Worm (Caenorhabditis elegans) whole organism, young adult: Measurements from ENCODE around the gene C13A2.1.

ENCODE experiments used
- B0019.2 ChIP-seq: fragments of 200-800 bp; sonication (Bioruptor generic); conservative IDR thresholded peaks from 2 replicates; pipeline ENCODE4 v1.3.6; 2022; ENCODE audit warnings: missing genetic modification reagents, missing genetic modification characterization, missing compliant biosample characterization
- B0035.1 ChIP-seq: sonication (generic microtip); optimal IDR thresholded peaks from 2 replicates; lab custom pipeline; 2016; ENCODE audit warnings: missing genetic modification characterization, mild to moderate bottlenecking, missing compliant biosample characterization, missing genotype, missing genetic modification reagents
- F55B11.4 ChIP-seq: sonication (generic microtip); optimal IDR thresholded peaks from 2 replicates; lab custom pipeline; 2016; ENCODE audit warnings: missing compliant biosample characterization, missing genetic modification characterization, borderline replicate concordance; ENCODE audit not compliant: insufficient read depth
- F57A8.1 ChIP-seq: fragments of 200-800 bp; sonication (Bioruptor generic); optimal IDR thresholded peaks from 2 replicates; lab custom pipeline; 2018; ENCODE audit warnings: mild to moderate bottlenecking, missing genetic modification characterization, moderate library complexity, missing compliant biosample characterization
- F57C9.4 ChIP-seq: sonication (generic microtip); optimal IDR thresholded peaks from 2 replicates; lab custom pipeline; 2017; ENCODE audit warnings: mild to moderate bottlenecking, missing genetic modification characterization, missing compliant biosample characterization
- Y56A3A.18 ChIP-seq: fragments of 200-800 bp; sonication (Bioruptor generic); IDR thresholded peaks from 2 replicates; pipeline ENCODE4 v1.3.6; 2022; ENCODE audit warnings: missing genetic modification reagents, missing genetic modification characterization, missing compliant biosample characterization
- Y67H2A.10 ChIP-seq: fragments of 200-800 bp; sonication (Bioruptor generic); conservative IDR thresholded peaks from 2 replicates; pipeline ENCODE4 v1.3.6; 2022; ENCODE audit warnings: missing genetic modification reagents, missing genetic modification characterization, missing compliant biosample characterization
- akir-1 ChIP-seq: fragments of 200-800 bp; sonication (Bioruptor generic); optimal IDR thresholded peaks from 2 replicates; lab custom pipeline; 2018; ENCODE audit warnings: mild to moderate bottlenecking, missing genetic modification characterization, moderate library complexity, missing compliant biosample characterization
- atf-7 ChIP-seq: sonication (generic microtip); optimal IDR thresholded peaks from 2 replicates; lab custom pipeline; 2017; ENCODE audit warnings: mild to moderate bottlenecking, missing genetic modification characterization, missing compliant biosample characterization
- bed-2 ChIP-seq: fragments of 200-800 bp; sonication (Bioruptor generic); IDR thresholded peaks from 2 replicates; pipeline ENCODE4 v1.3.6; 2022; ENCODE audit warnings: missing genetic modification reagents, missing genetic modification characterization, missing compliant biosample characterization
- ceh-27 ChIP-seq: fragments of 200-800 bp; sonication (Bioruptor generic); optimal IDR thresholded peaks from 2 replicates; lab custom pipeline; 2018; ENCODE audit warnings: mild to moderate bottlenecking, missing genetic modification characterization, moderate library complexity, missing compliant biosample characterization
- ceh-40 ChIP-seq: fragments of 200-800 bp; sonication (Bioruptor generic); IDR thresholded peaks from 2 replicates; pipeline ENCODE4 v1.3.6; 2022; ENCODE audit warnings: missing genetic modification characterization, missing compliant biosample characterization
- ceh-58 ChIP-seq: fragments of 200-800 bp; sonication (Bioruptor generic); IDR thresholded peaks from 2 replicates; pipeline ENCODE4 v1.3.6; 2022; ENCODE audit warnings: missing genetic modification characterization, missing compliant biosample characterization
- ceh-91 ChIP-seq: fragments of 200-800 bp; sonication (Bioruptor generic); IDR thresholded peaks from 2 replicates; pipeline ENCODE4 v1.3.6; 2022; ENCODE audit warnings: missing genetic modification reagents, missing genetic modification characterization, missing compliant biosample characterization
- dox-1 ChIP-seq: fragments of 200-800 bp; sonication (Bioruptor generic); IDR thresholded peaks from 2 replicates; pipeline ENCODE4 v1.3.6; 2022; ENCODE audit warnings: missing genetic modification reagents, missing genetic modification characterization, missing compliant biosample characterization
- dpff-1 ChIP-seq: sonication (generic microtip); optimal IDR thresholded peaks from 2 replicates; lab custom pipeline; 2017; ENCODE audit warnings: mild to moderate bottlenecking, missing genetic modification characterization, missing compliant biosample characterization
- dpl-1 ChIP-seq: fragments of 150-350 bp; optimal IDR thresholded peaks from 2 replicates; lab custom pipeline; 2014; ENCODE audit warnings: missing biosample characterization, missing genetic modification reagents, missing genetic modification characterization
- efl-1 ChIP-seq: fragments of 150-350 bp; optimal IDR thresholded peaks from 2 replicates; lab custom pipeline; 2014; ENCODE audit warnings: missing biosample characterization, missing genetic modification reagents, missing genetic modification characterization
- egl-18 ChIP-seq: fragments of 200-800 bp; sonication (Bioruptor generic); IDR thresholded peaks from 2 replicates; pipeline ENCODE4 v1.3.6; 2022; ENCODE audit warnings: missing genetic modification reagents, missing genetic modification characterization, missing compliant biosample characterization
- egrh-3 ChIP-seq: fragments of 200-800 bp; sonication (Bioruptor generic); IDR thresholded peaks from 2 replicates; pipeline ENCODE4 v1.3.6; 2022; ENCODE audit warnings: missing genetic modification reagents, missing genetic modification characterization, missing compliant biosample characterization
- hlh-26 ChIP-seq: fragments of 200-800 bp; sonication (Bioruptor generic); conservative IDR thresholded peaks from 2 replicates; pipeline ENCODE4 v1.3.6; 2022; ENCODE audit warnings: missing genetic modification reagents, missing genetic modification characterization, missing compliant biosample characterization
- hmg-1.2 ChIP-seq: fragments of 200-800 bp; sonication (Bioruptor generic); IDR thresholded peaks from 2 replicates; pipeline ENCODE4 v1.3.6; 2022; ENCODE audit warnings: missing genetic modification reagents, missing genetic modification characterization, missing compliant biosample characterization
- hsf-1 ChIP-seq: fragments of 200-800 bp; sonication (Bioruptor generic); IDR thresholded peaks from 2 replicates; pipeline ENCODE4 v1.3.6; 2022; ENCODE audit warnings: missing genetic modification reagents, missing genetic modification characterization, missing compliant biosample characterization
- let-526 ChIP-seq: fragments of 200-800 bp; sonication (Bioruptor generic); IDR thresholded peaks from 2 replicates; pipeline ENCODE4 v1.3.6; 2022; ENCODE audit warnings: missing genetic modification reagents, missing genetic modification characterization, missing compliant biosample characterization
- lsl-1 ChIP-seq: fragments of 200-800 bp; sonication (Bioruptor generic); optimal IDR thresholded peaks from 2 replicates; lab custom pipeline; 2018; ENCODE audit warnings: mild to moderate bottlenecking, missing genetic modification characterization, moderate library complexity, missing compliant biosample characterization
- lsy-27 ChIP-seq: sonication (generic microtip); optimal IDR thresholded peaks from 2 replicates; lab custom pipeline; 2017; ENCODE audit warnings: missing genetic modification characterization, mild to moderate bottlenecking, missing compliant biosample characterization, antibody characterized with exemption, missing genotype, borderline replicate concordance; ENCODE audit not compliant: insufficient read depth
- madf-10 ChIP-seq: sonication (generic microtip); optimal IDR thresholded peaks from 2 replicates; lab custom pipeline; 2016; ENCODE audit warnings: mild to moderate bottlenecking, missing genetic modification characterization, missing compliant biosample characterization
- madf-3 ChIP-seq: fragments of 200-800 bp; sonication (Bioruptor generic); IDR thresholded peaks from 2 replicates; pipeline ENCODE4 v1.3.6; 2022; ENCODE audit warnings: missing genetic modification reagents, missing genetic modification characterization, missing compliant biosample characterization
- madf-6 ChIP-seq: fragments of 200-800 bp; sonication (Bioruptor generic); IDR thresholded peaks from 2 replicates; pipeline ENCODE4 v1.3.6; 2022; ENCODE audit warnings: missing genetic modification reagents, missing genetic modification characterization, missing compliant biosample characterization
- mel-28 ChIP-seq: sonication (generic microtip); optimal IDR thresholded peaks from 2 replicates; lab custom pipeline; 2016; ENCODE audit warnings: borderline replicate concordance, mild to moderate bottlenecking, missing genetic modification characterization, missing compliant biosample characterization
- mxl-1 ChIP-seq: sonication (generic microtip); optimal IDR thresholded peaks from 2 replicates; lab custom pipeline; 2016; ENCODE audit warnings: missing genetic modification characterization, missing compliant biosample characterization
- nfya-2 ChIP-seq: fragments of 200-800 bp; sonication (Bioruptor generic); IDR thresholded peaks from 2 replicates; pipeline ENCODE4 v1.3.6; 2022; ENCODE audit warnings: missing genetic modification reagents, missing genetic modification characterization, missing compliant biosample characterization
- nhr-27 ChIP-seq: fragments of 200-800 bp; sonication (Bioruptor generic); optimal IDR thresholded peaks from 2 replicates; lab custom pipeline; 2018; ENCODE audit warnings: mild to moderate bottlenecking, missing genetic modification characterization, moderate library complexity, missing compliant biosample characterization
- rcor-1 ChIP-seq: fragments of 200-800 bp; sonication (Bioruptor generic); IDR thresholded peaks from 2 replicates; pipeline ENCODE4 v1.3.6; 2022; ENCODE audit warnings: missing genetic modification reagents, missing genetic modification characterization, missing compliant biosample characterization
- snpc-1.3 ChIP-seq: sonication (generic microtip); optimal IDR thresholded peaks from 2 replicates; lab custom pipeline; 2017; ENCODE audit warnings: missing genetic modification characterization, mild to moderate bottlenecking, missing compliant biosample characterization, antibody characterized with exemption, moderate library complexity, missing genotype, missing genetic modification reagents; ENCODE audit not compliant: insufficient read depth
- snpc-3.4 ChIP-seq: sonication (generic microtip); optimal IDR thresholded peaks from 2 replicates; lab custom pipeline; 2017; ENCODE audit warnings: missing genetic modification characterization, mild to moderate bottlenecking, missing compliant biosample characterization, antibody characterized with exemption, moderate library complexity, missing genotype, missing genetic modification reagents
- tbp1 ChIP-seq: fragments of 200-800 bp; sonication (Bioruptor generic); optimal IDR thresholded peaks from 2 replicates; lab custom pipeline; 2018; ENCODE audit warnings: mild to moderate bottlenecking, missing genetic modification characterization, missing compliant biosample characterization
- tlf-1 ChIP-seq: fragments of 200-800 bp; sonication (Bioruptor generic); optimal IDR thresholded peaks from 2 replicates; lab custom pipeline; 2018; ENCODE audit warnings: mild to moderate bottlenecking, missing genetic modification characterization, missing compliant biosample characterization
- zfh-2 ChIP-seq: fragments of 200-800 bp; sonication (Bioruptor generic); conservative IDR thresholded peaks from 2 replicates; pipeline ENCODE4 v1.3.6; 2022; ENCODE audit warnings: missing genetic modification reagents, missing genetic modification characterization, missing compliant biosample characterization
- ztf-22 ChIP-seq: fragments of 200-800 bp; sonication (Bioruptor generic); optimal IDR thresholded peaks from 2 replicates; lab custom pipeline; 2018; ENCODE audit warnings: mild to moderate bottlenecking, missing genetic modification characterization, moderate library complexity, missing compliant biosample characterization
- ztf-26 ChIP-seq: sonication (generic microtip); optimal IDR thresholded peaks from 2 replicates; lab custom pipeline; 2017; ENCODE audit warnings: missing genetic modification characterization, missing compliant biosample characterization

C13A2.1 gene

ce11 chrV:7282037-7282436, 6.8 kb upstream of the C13A2.1 start, which contains the start of gene C13A2.3:
TSS of gene C13A2.3 (plus strand) at chrV:7282337.
- TF ChIP-seq atf-7 (tag; lab: Kevin White, UChicago) (no peak), lsl-1 (GFP tag; lab: Kevin White, UChicago) (no peak), zfh-2 (GFP tag; lab: Robert Waterston, UW) (no peak), rcor-1 (GFP tag; lab: Robert Waterston, UW) (no peak), F57A8.1 (GFP tag; lab: Kevin White, UChicago) (no peak), mxl-1 (tag; lab: Kevin White, UChicago) (no peak), dpl-1 (no peak), tlf-1 (GFP tag; lab: Kevin White, UChicago) (no peak)

ce11 chrV:7295270-7295669, 6.5 kb downstream of the C13A2.1 start, which contains the start of gene F07G11.4:
TSS of gene F07G11.4 (minus strand) at chrV:7295370.
- no peak for TF ChIP-seq snpc-3.4 (tag; lab: Kevin White, UChicago)
- no peak for TF ChIP-seq ceh-27 (GFP tag; lab: Kevin White, UChicago)
- no peak for TF ChIP-seq ceh-58 (GFP tag; lab: Robert Waterston, UW)
- TF ChIP-seq madf-6 (GFP tag; lab: Robert Waterston, UW): no peak
- no peak for TF ChIP-seq Y56A3A.18 (GFP tag; lab: Robert Waterston, UW)
- no peak for TF ChIP-seq nfya-2 (GFP tag; lab: Robert Waterston, UW)
- TF ChIP-seq ztf-26 (tag; lab: Kevin White, UChicago): no peak
- TF ChIP-seq B0035.1 (tag; lab: Kevin White, UChicago): no peak

ce11 chrV:7297263-7297662, 8.5 kb downstream of the C13A2.1 start, which contains the start of gene srj-32:
TSS of gene srj-32 (minus strand) at chrV:7297363.
- TF ChIP-seq madf-10 (tag; lab: Kevin White, UChicago) (no peak), dpff-1 (no peak), hmg-1.2 (no peak), ztf-22 (GFP tag; lab: Kevin White, UChicago) (no peak), F57C9.4 (no peak), nhr-27 (tag; lab: Kevin White, UChicago) (no peak), bed-2 (GFP tag; lab: Robert Waterston, UW) (no peak), efl-1 (GFP tag; lab: Kevin White, UChicago) (no peak), let-526 (GFP tag; lab: Robert Waterston, UW) (no peak), mel-28 (tag; lab: Kevin White, UChicago) (no peak), B0019.2 (GFP tag; lab: Robert Waterston, UW) (no peak), dox-1 (no peak), lsy-27 (tag; lab: Kevin White, UChicago) (no peak), ceh-27 (GFP tag; lab: Kevin White, UChicago) (no peak)

- TF ChIP-seq madf-3 (GFP tag; lab: Robert Waterston, UW) (no peak), egl-18 (no peak), egrh-3 (GFP tag; lab: Robert Waterston, UW) (no peak), tbp1 (no peak), ceh-40 (no peak), hsf-1 (GFP tag; lab: Robert Waterston, UW) (no peak), B0019.2 (GFP tag; lab: Robert Waterston, UW) (no peak), hmg-1.2 (no peak), efl-1 (GFP tag; lab: Kevin White, UChicago) (no peak), akir-1 (GFP tag; lab: Kevin White, UChicago) (no peak), Y56A3A.18 (GFP tag; lab: Robert Waterston, UW) (no peak), hlh-26 (GFP tag; lab: Robert Waterston, UW) (no peak), snpc-1.3 (tag; lab: Kevin White, UChicago) (no peak), F55B11.4 (no peak), ceh-91 (GFP tag; lab: Robert Waterston, UW) (no peak), madf-10 (tag; lab: Kevin White, UChicago) (no peak), mel-28 (tag; lab: Kevin White, UChicago) (no peak), Y67H2A.10 (GFP tag; lab: Robert Waterston, UW) (no peak), atf-7 (tag; lab: Kevin White, UChicago) (no peak)
- TF ChIP-seq, all 124 proteins: peak for 0
These were observed 9.7 kb downstream of the C13A2.1 start, which contains the start of gene F07G11.3 for ce11 chrV:7298463-7298862. TSS of gene F07G11.3 (plus strand) at chrV:7298763.
